Worm (Caenorhabditis elegans) whole organism, young adult: ENCODE data around the gene gid-7.
A peak's percentile ranks its signal among the peaks of the same experiment; 100 is the strongest.

Experiments used
- B0019.2 ChIP-seq: fragments of 200-800 bp; sonication (Bioruptor generic); conservative IDR thresholded peaks from 2 replicates; pipeline ENCODE4 v1.3.6; 2022; ENCODE audit warnings: missing genetic modification reagents, missing genetic modification characterization, missing compliant biosample characterization
- F22D6.2 ChIP-seq: sonication (generic microtip); optimal IDR thresholded peaks from 2 replicates; lab custom pipeline; 2016; ENCODE audit warnings: mild to moderate bottlenecking, missing genetic modification characterization, missing compliant biosample characterization
- T07F8.4 ChIP-seq: sonication (generic microtip); optimal IDR thresholded peaks from 2 replicates; lab custom pipeline; 2016; ENCODE audit warnings: mild to moderate bottlenecking, missing genetic modification characterization, moderate library complexity, missing compliant biosample characterization
- T26A5.8 ChIP-seq: sonication (generic microtip); optimal IDR thresholded peaks from 2 replicates; lab custom pipeline; 2016; ENCODE audit warnings: missing genetic modification characterization, missing compliant biosample characterization
- Y53F4B.3 ChIP-seq: fragments of 200-800 bp; sonication (Bioruptor generic); IDR thresholded peaks from 2 replicates; pipeline ENCODE4 v1.3.6; 2022; ENCODE audit warnings: missing genetic modification reagents, missing genetic modification characterization, missing compliant biosample characterization
- Y79H2A.3 ChIP-seq: fragments of 200-800 bp; sonication (Bioruptor generic); conservative IDR thresholded peaks from 2 replicates; pipeline ENCODE4 v1.3.6; 2022; ENCODE audit warnings: missing genetic modification reagents, missing genetic modification characterization, missing compliant biosample characterization
- akir-1 ChIP-seq: fragments of 200-800 bp; sonication (Bioruptor generic); optimal IDR thresholded peaks from 2 replicates; lab custom pipeline; 2018; ENCODE audit warnings: mild to moderate bottlenecking, missing genetic modification characterization, moderate library complexity, missing compliant biosample characterization
- aptf-3 ChIP-seq: fragments of 200-800 bp; sonication (Bioruptor generic); IDR thresholded peaks from 2 replicates; pipeline ENCODE4 v1.3.6; 2022; ENCODE audit warnings: missing genetic modification characterization, missing compliant biosample characterization
- atf-7 ChIP-seq: sonication (generic microtip); optimal IDR thresholded peaks from 2 replicates; lab custom pipeline; 2017; ENCODE audit warnings: mild to moderate bottlenecking, missing genetic modification characterization, missing compliant biosample characterization
- attf-6 ChIP-seq: fragments of 200-800 bp; sonication (Bioruptor generic); IDR thresholded peaks from 2 replicates; pipeline ENCODE4 v1.3.6; 2022; ENCODE audit warnings: missing genetic modification reagents, missing genetic modification characterization, missing compliant biosample characterization
- bed-1 ChIP-seq: fragments of 200-800 bp; sonication (Bioruptor generic); IDR thresholded peaks from 2 replicates; pipeline ENCODE4 v1.3.6; 2022; ENCODE audit warnings: missing genetic modification reagents, missing genetic modification characterization, missing compliant biosample characterization
- cebp-1 ChIP-seq, 2 experiments: fragments of 200-800 bp in 1 of 2; sonication (Bioruptor generic) in 1 of 2; sonication (generic microtip) in 1 of 2; IDR thresholded peaks in 1 of 2; optimal IDR thresholded peaks in 1 of 2; 2 replicates each; pipeline versions ENCODE4 v1.3.6 to Lab custom; 2017 to 2022; ENCODE audit warnings: missing compliant biosample characterization in 2 of 2, missing genetic modification characterization in 2 of 2, mild to moderate bottlenecking in 1 of 2, missing genetic modification reagents in 1 of 2, moderate library complexity in 1 of 2
- efl-1 ChIP-seq: fragments of 150-350 bp; optimal IDR thresholded peaks from 2 replicates; lab custom pipeline; 2014; ENCODE audit warnings: missing biosample characterization, missing genetic modification reagents, missing genetic modification characterization
- egrh-3 ChIP-seq: fragments of 200-800 bp; sonication (Bioruptor generic); IDR thresholded peaks from 2 replicates; pipeline ENCODE4 v1.3.6; 2022; ENCODE audit warnings: missing genetic modification reagents, missing genetic modification characterization, missing compliant biosample characterization
- ets-4 ChIP-seq: fragments of 200-800 bp; sonication (Bioruptor generic); optimal IDR thresholded peaks from 2 replicates; lab custom pipeline; 2018; ENCODE audit warnings: mild to moderate bottlenecking, missing genetic modification characterization, missing compliant biosample characterization
- hmg-1.2 ChIP-seq: fragments of 200-800 bp; sonication (Bioruptor generic); IDR thresholded peaks from 2 replicates; pipeline ENCODE4 v1.3.6; 2022; ENCODE audit warnings: missing genetic modification reagents, missing genetic modification characterization, missing compliant biosample characterization
- lin-35 ChIP-seq, 3 experiments: fragments of 150-350 bp in 2 of 3; sonication (generic microtip) in 1 of 3; optimal IDR thresholded peaks; 2 replicates each; lab custom pipeline; 2014 to 2018; ENCODE audit warnings: missing biosample characterization in 3 of 3, missing genetic modification characterization in 3 of 3, missing genetic modification reagents in 3 of 3
- madf-10 ChIP-seq: sonication (generic microtip); optimal IDR thresholded peaks from 2 replicates; lab custom pipeline; 2016; ENCODE audit warnings: mild to moderate bottlenecking, missing genetic modification characterization, missing compliant biosample characterization
- madf-3 ChIP-seq: fragments of 200-800 bp; sonication (Bioruptor generic); IDR thresholded peaks from 2 replicates; pipeline ENCODE4 v1.3.6; 2022; ENCODE audit warnings: missing genetic modification reagents, missing genetic modification characterization, missing compliant biosample characterization
- madf-8 ChIP-seq: fragments of 200-800 bp; sonication (Bioruptor generic); conservative IDR thresholded peaks from 2 replicates; pipeline ENCODE4 v1.3.6; 2022; ENCODE audit warnings: missing genetic modification reagents, missing genetic modification characterization, missing compliant biosample characterization
- nfyb-1 ChIP-seq: fragments of 200-800 bp; sonication (Bioruptor generic); IDR thresholded peaks from 2 replicates; pipeline ENCODE4 v1.3.6; 2022; ENCODE audit warnings: missing genetic modification reagents, missing genetic modification characterization, missing compliant biosample characterization
- pbrm-1 ChIP-seq: fragments of 200-800 bp; sonication (Bioruptor generic); IDR thresholded peaks from 2 replicates; pipeline ENCODE4 v1.3.6; 2022; ENCODE audit warnings: missing genetic modification reagents, missing genetic modification characterization, missing compliant biosample characterization
- snpc-1.1 ChIP-seq: sonication (generic microtip); optimal IDR thresholded peaks from 2 replicates; lab custom pipeline; 2017; ENCODE audit warnings: missing genetic modification characterization, mild to moderate bottlenecking, missing compliant biosample characterization, antibody characterized with exemption, moderate library complexity, missing genotype, missing genetic modification reagents; ENCODE audit not compliant: insufficient read depth
- sptf-2 ChIP-seq: fragments of 200-800 bp; sonication (Bioruptor generic); optimal IDR thresholded peaks from 2 replicates; lab custom pipeline; 2018; ENCODE audit warnings: mild to moderate bottlenecking, missing genetic modification characterization, missing compliant biosample characterization
- xnd-1 ChIP-seq: sonication (generic microtip); optimal IDR thresholded peaks from 2 replicates; lab custom pipeline; 2016; ENCODE audit warnings: missing genotype, missing genetic modification reagents, missing genetic modification characterization, missing compliant biosample characterization
- zfh-2 ChIP-seq: fragments of 200-800 bp; sonication (Bioruptor generic); conservative IDR thresholded peaks from 2 replicates; pipeline ENCODE4 v1.3.6; 2022; ENCODE audit warnings: missing genetic modification reagents, missing genetic modification characterization, missing compliant biosample characterization
- ztf-3 ChIP-seq: fragments of 200-800 bp; sonication (Bioruptor generic); optimal IDR thresholded peaks from 2 replicates; lab custom pipeline; 2018; ENCODE audit warnings: mild to moderate bottlenecking, missing genetic modification characterization, missing compliant biosample characterization
- ztf-6 ChIP-seq: fragments of 200-800 bp; sonication (Bioruptor generic); IDR thresholded peaks from 2 replicates; pipeline ENCODE4 v1.3.6; 2022; ENCODE audit warnings: missing genetic modification reagents, missing genetic modification characterization, missing compliant biosample characterization

Gene gid-7

DNA sequence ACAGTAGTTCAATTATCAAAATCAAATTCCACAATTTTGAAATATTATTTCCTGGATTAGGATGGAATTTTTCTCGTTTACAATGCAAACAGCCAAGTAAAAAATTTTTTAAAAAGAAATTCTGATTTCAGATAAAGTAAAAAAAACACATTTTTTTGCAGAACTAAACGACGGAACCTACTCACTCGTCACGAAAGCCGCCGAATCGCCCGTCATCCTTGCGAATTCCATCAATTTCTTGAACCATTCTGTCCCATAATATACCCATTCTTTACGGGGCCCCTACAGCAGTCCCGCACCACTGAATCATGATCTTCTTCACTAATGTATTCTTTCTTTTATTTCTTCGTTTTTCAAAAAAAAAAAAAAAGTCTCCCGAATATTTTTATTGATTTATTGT is 44.7 kb downstream of the gid-7 start (continued):
- TF ChIP-seq lin-35 (GFP tag; optimal IDR thresholded peaks at IDR 0.05; lab: Kevin White, UChicago) (peak in 1 of 3 experiments; percentile 61), xnd-1 (tag; lab: Kevin White, UChicago) (no peak), Y79H2A.3 (GFP tag; lab: Robert Waterston, UW) (no peak), ztf-3 (GFP tag; lab: Kevin White, UChicago) (no peak), atf-7 (tag; lab: Kevin White, UChicago) (peak; percentile 18), hmg-1.2 (GFP tag; lab: Robert Waterston, UW) (no peak), pbrm-1 (GFP tag; lab: Robert Waterston, UW) (0 out of 2 replicates have a peak, but pooled peaks have one; percentile 7), egrh-3 (GFP tag; lab: Robert Waterston, UW) (no peak), ets-4 (no peak)

DNA sequence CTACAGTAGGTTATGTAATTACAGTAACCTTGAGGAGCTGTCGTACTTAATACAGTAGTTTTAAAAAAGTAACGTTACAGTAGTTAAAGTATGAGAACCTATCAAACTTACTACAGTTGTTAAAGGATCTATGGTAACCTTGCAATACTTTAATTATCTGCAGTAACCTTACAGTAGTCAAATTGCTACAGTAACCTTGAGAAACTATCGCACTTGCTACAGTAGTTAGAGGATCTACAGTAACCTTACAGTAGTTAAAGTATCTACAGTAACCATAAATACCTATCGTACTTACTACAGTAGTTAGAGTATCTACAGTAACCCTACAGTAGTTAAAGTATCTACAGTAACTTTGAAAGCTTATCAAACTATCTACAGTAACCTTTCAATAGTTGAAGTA is 45.3 kb downstream of the gid-7 start:
- TF ChIP-seq akir-1 (GFP tag; lab: Kevin White, UChicago) (peak; percentile 5), attf-6 (no peak)

DNA sequence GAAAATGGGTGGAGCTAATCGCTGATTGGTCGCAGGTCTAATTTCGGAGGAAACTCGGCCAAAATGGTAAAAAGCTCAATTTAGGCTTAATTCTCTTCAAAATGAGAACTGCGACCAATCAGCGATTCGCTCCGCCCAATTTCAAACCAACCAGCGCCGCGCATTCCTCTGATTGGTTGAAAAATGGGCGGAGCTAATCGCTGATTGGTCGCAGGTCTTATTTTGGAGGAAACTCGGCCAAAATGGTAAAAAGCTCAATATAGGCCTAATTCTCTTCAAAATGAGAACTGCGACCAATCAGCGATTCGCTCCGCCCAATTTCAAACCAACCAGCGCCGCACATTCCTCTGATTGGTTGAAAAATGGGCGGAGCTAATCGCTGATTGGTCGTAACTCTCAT is 49.3 kb downstream of the gid-7 start:
- peak; percentile 29; the same call in 1 of the 2 replicates for TF ChIP-seq nfyb-1

DNA sequence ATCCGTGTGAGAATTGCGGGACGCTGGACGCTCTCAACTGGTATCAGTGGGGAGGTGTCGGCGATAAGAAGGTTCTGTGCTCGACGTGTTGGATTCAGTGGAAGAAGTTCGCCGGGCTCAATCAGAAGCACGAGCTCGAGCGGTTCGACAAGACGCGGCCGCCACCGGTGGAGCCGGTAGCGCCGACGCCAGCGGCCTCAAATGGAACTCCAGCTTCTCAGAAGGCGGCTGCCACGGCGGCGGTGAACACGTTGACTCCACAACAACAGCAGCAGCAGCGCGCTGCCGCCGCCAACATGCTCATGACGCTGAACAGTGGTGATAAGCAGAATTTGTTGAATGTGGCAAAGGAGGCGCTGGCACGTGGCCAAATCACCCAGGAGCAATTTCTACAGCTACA is 50.0 kb downstream of the gid-7 start:
- peak; percentile 87; the same call in 1 of the 2 replicates for TF ChIP-seq egrh-3 (GFP tag; lab: Robert Waterston, UW)
- TF ChIP-seq Y53F4B.3 (GFP tag; lab: Robert Waterston, UW), result no peak
- no peak for TF ChIP-seq T07F8.4 (tag; lab: Kevin White, UChicago)
- TF ChIP-seq akir-1 (GFP tag; lab: Kevin White, UChicago), result peak; percentile 6
- TF ChIP-seq zfh-2 (GFP tag; lab: Robert Waterston, UW), result peak; percentile 75

DNA sequence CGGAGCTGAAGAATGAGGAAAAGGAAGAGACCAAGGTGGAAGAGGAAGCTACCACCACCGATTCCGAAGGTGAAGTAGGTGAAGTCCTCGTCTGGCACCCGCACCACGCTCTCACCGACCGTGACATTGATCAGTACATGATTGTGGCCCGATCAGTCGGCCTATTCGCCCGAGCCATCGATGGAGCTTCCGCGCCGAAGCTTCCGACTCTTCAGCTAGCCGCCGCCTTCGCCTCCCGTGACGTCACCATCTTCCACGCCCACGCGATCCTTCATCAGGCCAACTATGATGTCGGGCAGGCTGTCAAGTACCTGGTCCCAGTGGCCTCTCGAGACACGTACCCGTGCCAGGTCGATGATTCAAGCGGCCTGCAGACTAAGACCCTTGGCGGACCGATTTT is 50.7 kb downstream of the gid-7 start:
- TF ChIP-seq snpc-1.1 (tag; lab: Kevin White, UChicago) (no peak), madf-10 (tag; lab: Kevin White, UChicago) (no peak), madf-8 (GFP tag; lab: Robert Waterston, UW) (no peak), nfyb-1 (0 out of 2 replicates have a peak, but pooled peaks have one; percentile 27), zfh-2 (GFP tag; lab: Robert Waterston, UW) (0 out of 2 replicates have a peak, but pooled peaks have one; percentile 10), egrh-3 (GFP tag; lab: Robert Waterston, UW) (peak; percentile 64; the same call in 1 of the 2 replicates), aptf-3 (GFP tag; lab: Robert Waterston, UW) (no peak), bed-1 (GFP tag; lab: Robert Waterston, UW) (no peak)

DNA sequence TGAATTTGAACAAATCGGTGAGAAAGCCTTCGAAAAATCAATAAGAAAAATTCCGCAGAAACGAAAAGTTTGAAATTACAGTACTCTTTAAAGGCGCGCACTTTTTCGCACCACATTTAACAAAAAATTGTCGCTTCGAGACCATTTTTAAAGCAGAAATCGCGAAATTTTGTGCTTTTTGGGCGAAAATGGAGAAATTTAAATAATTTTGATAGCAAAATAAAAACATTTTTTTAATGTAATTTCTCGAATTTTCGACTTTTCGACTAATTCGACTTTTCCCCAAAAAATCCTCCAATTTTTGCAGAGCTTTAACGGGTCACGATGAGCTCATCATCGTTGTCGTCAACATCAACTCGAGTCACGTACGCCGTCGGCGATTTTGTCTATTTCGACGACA is 52.2 kb downstream of the gid-7 start, which contains the start of gene lin-40:
lin-40 (plus strand) TSS at position 301 of the 400 bp plus-strand sequence.
- no peak for TF ChIP-seq T26A5.8 (tag; lab: Kevin White, UChicago)
- no peak for TF ChIP-seq pbrm-1 (GFP tag; lab: Robert Waterston, UW)
- no peak for TF ChIP-seq cebp-1 (GFP tag; IDR thresholded peaks at IDR 0.05; lab: Robert Waterston, UW)
- no peak for TF ChIP-seq cebp-1 (tag; optimal IDR thresholded peaks at IDR 0.05; lab: Kevin White, UChicago)
- TF ChIP-seq efl-1, result no peak
- TF ChIP-seq B0019.2 (GFP tag; lab: Robert Waterston, UW), result no peak
- no peak for TF ChIP-seq madf-3 (GFP tag; lab: Robert Waterston, UW)
- no peak for TF ChIP-seq ztf-6 (GFP tag; lab: Robert Waterston, UW)
- TF ChIP-seq sptf-2 (GFP tag; lab: Kevin White, UChicago), result no peak
- TF ChIP-seq F22D6.2 (tag; lab: Kevin White, UChicago), result no peak
